Worm (Caenorhabditis elegans) whole organism, young adult: ENCODE measurements around the gene clec-223.

Experiments used
- B0336.3 ChIP-seq: fragments of 200-800 bp; sonication (Bioruptor generic); IDR thresholded peaks from 2 replicates; pipeline ENCODE4 v1.3.6; 2022; ENCODE audit warnings: missing genetic modification characterization, missing compliant biosample characterization
- F52B5.7 ChIP-seq: sonication (generic microtip); optimal IDR thresholded peaks from 2 replicates; lab custom pipeline; 2016; ENCODE audit warnings: mild to moderate bottlenecking, missing genetic modification characterization, missing compliant biosample characterization
- athp-1 ChIP-seq: sonication (generic microtip); optimal IDR thresholded peaks from 2 replicates; lab custom pipeline; 2017; ENCODE audit warnings: mild to moderate bottlenecking, missing genetic modification characterization, missing compliant biosample characterization
- ceh-58 ChIP-seq: fragments of 200-800 bp; sonication (Bioruptor generic); IDR thresholded peaks from 2 replicates; pipeline ENCODE4 v1.3.6; 2022; ENCODE audit warnings: missing genetic modification characterization, missing compliant biosample characterization
- efl-1 ChIP-seq: fragments of 150-350 bp; optimal IDR thresholded peaks from 2 replicates; lab custom pipeline; 2014; ENCODE audit warnings: missing biosample characterization, missing genetic modification reagents, missing genetic modification characterization
- egrh-3 ChIP-seq: fragments of 200-800 bp; sonication (Bioruptor generic); IDR thresholded peaks from 2 replicates; pipeline ENCODE4 v1.3.6; 2022; ENCODE audit warnings: missing genetic modification reagents, missing genetic modification characterization, missing compliant biosample characterization
- nhr-27 ChIP-seq: fragments of 200-800 bp; sonication (Bioruptor generic); optimal IDR thresholded peaks from 2 replicates; lab custom pipeline; 2018; ENCODE audit warnings: mild to moderate bottlenecking, missing genetic modification characterization, moderate library complexity, missing compliant biosample characterization
- somi-1 ChIP-seq: fragments of 200-800 bp; sonication (Bioruptor generic); optimal IDR thresholded peaks from 2 replicates; lab custom pipeline; 2018; ENCODE audit warnings: mild to moderate bottlenecking, missing genetic modification characterization, missing compliant biosample characterization

DNA sequence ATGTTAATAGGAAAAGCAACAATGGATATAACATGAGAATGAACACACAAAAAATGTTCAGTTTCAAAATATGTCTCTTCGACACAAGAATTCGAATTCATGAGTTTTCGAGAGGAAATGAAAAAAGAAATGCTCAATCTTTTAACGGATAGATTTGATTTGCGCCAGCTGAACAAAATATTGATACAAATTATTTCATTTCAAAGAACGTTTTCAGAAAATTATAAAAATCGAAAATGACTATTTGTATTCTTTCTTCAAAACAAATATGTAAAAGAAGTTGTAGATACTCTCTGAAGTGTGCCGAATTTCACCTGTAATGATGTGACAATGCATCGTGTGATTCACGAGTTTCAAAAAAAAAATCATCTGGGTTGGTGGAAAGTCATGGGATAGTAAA is 27.6 kb downstream of the clec-223 start, which contains the start of gene srh-47:
- TF ChIP-seq F52B5.7 (tag; lab: Kevin White, UChicago) (no peak), B0336.3 (GFP tag; lab: Robert Waterston, UW) (no peak), nhr-27 (no peak), athp-1 (tag; lab: Kevin White, UChicago) (no peak), efl-1 (GFP tag; lab: Kevin White, UChicago) (no peak), somi-1 (GFP tag; lab: Kevin White, UChicago) (no peak), ceh-58 (GFP tag; lab: Robert Waterston, UW) (no peak), egrh-3 (GFP tag; lab: Robert Waterston, UW) (no peak)
